Worm (Caenorhabditis elegans): ENCODE results near the gene sli-1.

ce11 chrX:763452-763851 lies 37.7 kb upstream of the sli-1 start, which contains the start of gene dyf-11:
- TF ChIP-seq tbx-7 (tag; optimal IDR thresholded peaks at IDR 0.05) (no peak), ama-1 (optimal IDR thresholded peaks at IDR 0.05) (no peak), K09A11.1 (tag; optimal IDR thresholded peaks at IDR 0.05; ENCODE audit: insufficient read depth) (no peak), pha-4 (tag; optimal IDR thresholded peaks at IDR 0.05) (no peak), ceh-9 (tag; optimal IDR thresholded peaks at IDR 0.05) (no peak), unc-42 (tag; optimal IDR thresholded peaks at IDR 0.05) (no peak), fkh-10 (GFP tag; optimal IDR thresholded peaks at IDR 0.05) (no peak)

Measured in whole organism, late embryonic.